Worm (Caenorhabditis elegans): ENCODE results near the gene F53F8.3.

F53F8.3 gene

DNA sequence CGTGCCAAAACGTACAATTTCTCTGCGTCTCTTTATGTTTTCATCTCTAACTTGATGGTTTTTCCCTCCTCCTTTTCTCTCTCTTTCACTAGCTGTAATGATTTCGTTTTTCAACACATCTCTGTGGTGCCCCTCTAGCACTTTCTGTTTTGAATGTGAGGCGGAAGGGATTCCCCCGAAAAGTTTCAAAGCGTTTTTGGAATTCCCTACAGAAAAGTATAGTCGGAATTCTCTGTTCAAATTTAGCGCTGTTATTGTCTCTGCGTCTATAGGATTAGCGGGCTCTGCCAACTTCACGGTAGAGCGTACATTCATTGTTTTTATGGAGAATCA is 23.6 kb upstream of the F53F8.3 start (continued):
- TF ChIP-seq mdl-1 (tag; optimal IDR thresholded peaks at IDR 0.05): peak; percentile 40 to 85
- TF ChIP-seq aha-1 (tag): no peak
- TF ChIP-seq pha-4 (GFP tag; IDR thresholded peaks at IDR 0.05): no peak
- TF ChIP-seq pha-4 (tag; optimal IDR thresholded peaks at IDR 0.05): no peak
- 0 out of 2 replicates have a peak, but pooled peaks have one; percentile 40 for TF ChIP-seq ctbp-1 (GFP tag; IDR thresholded peaks at IDR 0.05)
- no peak for TF ChIP-seq daf-12 (tag; optimal IDR thresholded peaks at IDR 0.05)
- TF ChIP-seq dve-1 (tag; optimal IDR thresholded peaks at IDR 0.05; ENCODE audit: insufficient read depth): peak; percentile 7
- no peak for TF ChIP-seq F10B5.3 (tag; optimal IDR thresholded peaks at IDR 0.05)
- no peak for TF ChIP-seq lir-3 (tag; optimal IDR thresholded peaks at IDR 0.05)
- 0 out of 2 replicates have a peak, but pooled peaks have one; percentile 28 for TF ChIP-seq lin-1 (GFP tag; IDR thresholded peaks at IDR 0.05)

DNA sequence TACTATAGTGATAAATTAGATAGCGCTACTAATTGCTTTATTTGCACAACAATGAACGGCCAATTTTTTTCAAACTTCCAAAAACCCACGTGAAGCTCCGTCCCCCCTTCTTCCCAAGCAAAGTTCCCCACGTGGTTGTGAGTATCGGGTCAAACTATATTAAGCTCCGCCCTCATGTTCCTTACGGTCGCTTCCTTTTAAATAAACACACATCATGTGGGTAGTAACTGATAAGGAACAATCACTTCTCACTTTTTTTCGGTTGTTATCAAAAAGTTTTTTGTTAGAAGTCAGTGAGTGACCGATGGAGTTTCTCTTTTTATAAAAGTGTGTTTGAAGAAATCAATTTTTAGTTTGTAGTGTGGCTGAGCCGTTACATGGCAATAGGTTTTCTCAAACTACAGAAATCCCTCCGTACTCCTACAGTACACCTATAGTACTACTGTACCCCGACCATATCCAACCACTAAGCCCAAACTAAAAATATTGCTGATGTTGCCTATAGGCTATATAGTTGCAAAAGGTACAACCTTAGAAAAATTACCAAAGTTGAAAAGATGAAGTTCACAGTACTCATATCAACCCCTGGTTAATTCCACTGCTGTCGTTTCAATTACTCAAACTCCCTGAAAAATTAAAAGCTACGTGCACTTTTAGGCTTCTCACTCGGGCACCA is 23.1 kb upstream of the F53F8.3 start:
- TF ChIP-seq T20F7.1 (GFP tag; optimal IDR thresholded peaks at IDR 0.05): peak; percentile 56
- no peak for TF ChIP-seq F49E8.2 (tag; optimal IDR thresholded peaks at IDR 0.05; ENCODE audit: borderline replicate concordance)
- peak; percentile 73 for TF ChIP-seq nhr-77 (tag; optimal IDR thresholded peaks at IDR 0.05)
- no peak for TF ChIP-seq Y48G9A.11 (GFP tag; IDR thresholded peaks at IDR 0.05)
- peak in 1 of 2 experiments; percentile 36 for TF ChIP-seq daf-16 (GFP tag; optimal IDR thresholded peaks at IDR 0.05)
- TF ChIP-seq daf-16 (tag; optimal IDR thresholded peaks at IDR 0.05): peak; percentile 96
- no peak for TF ChIP-seq lin-15B (tag; optimal IDR thresholded peaks at IDR 0.05)
- TF ChIP-seq snpc-1.2 (GFP tag; IDR thresholded peaks at IDR 0.05): no peak
- TF ChIP-seq pqm-1 (tag; optimal IDR thresholded peaks at IDR 0.05): peak; percentile 91
- no peak for TF ChIP-seq snpc-4 (tag; optimal IDR thresholded peaks at IDR 0.05)
- TF ChIP-seq ama-1 (optimal IDR thresholded peaks at IDR 0.05): no peak
- TF ChIP-seq saeg-2 (GFP tag; IDR thresholded peaks at IDR 0.05): no peak
- peak; percentile 11 for TF ChIP-seq dpl-1 (GFP tag; optimal IDR thresholded peaks at IDR 0.05)
- TF ChIP-seq nhr-11 (tag; optimal IDR thresholded peaks at IDR 0.05): no peak
- TF ChIP-seq lir-3 (tag; optimal IDR thresholded peaks at IDR 0.05): no peak
- TF ChIP-seq nhr-6 (tag; optimal IDR thresholded peaks at IDR 0.05): peak; percentile 1
- TF ChIP-seq cey-2 (tag; optimal IDR thresholded peaks at IDR 0.05; ENCODE audit: borderline replicate concordance, insufficient read depth): peak; percentile 88
- TF ChIP-seq hlh-11 (tag; optimal IDR thresholded peaks at IDR 0.05): peak; percentile 90
- 0 out of 2 replicates have a peak, but pooled peaks have one; percentile 12 for TF ChIP-seq ctbp-1 (GFP tag; IDR thresholded peaks at IDR 0.05)
- TF ChIP-seq R02D3.7 (tag; optimal IDR thresholded peaks at IDR 0.05): no peak
- TF ChIP-seq ceh-44 (GFP tag; IDR thresholded peaks at IDR 0.05): no peak
- no peak for TF ChIP-seq F37D6.2 (tag; optimal IDR thresholded peaks at IDR 0.05)
- TF ChIP-seq tra-1 (GFP tag; IDR thresholded peaks at IDR 0.05): peak; percentile 55; the same call in 1 of the 2 replicates
- peak; percentile 67; the same call in 1 of the 2 replicates for TF ChIP-seq mxl-2 (GFP tag; conservative IDR thresholded peaks at IDR 0.05)
- TF ChIP-seq hif-1 (tag; optimal IDR thresholded peaks at IDR 0.05): peak in 1 of 2 experiments; percentile 56
- peak in 1 of 2 experiments; percentile 96 for TF ChIP-seq unc-62 (GFP tag; optimal IDR thresholded peaks at IDR 0.05 in 1 of 2)
- TF ChIP-seq unc-62 (tag; optimal IDR thresholded peaks at IDR 0.05): no peak
- no peak for TF ChIP-seq ceh-28 (tag; optimal IDR thresholded peaks at IDR 0.05)
- no peak for TF ChIP-seq ztf-7 (tag; optimal IDR thresholded peaks at IDR 0.05)
- peak; percentile 71; the same call in 1 of the 2 replicates for TF ChIP-seq ceh-20 (GFP tag; IDR thresholded peaks at IDR 0.05)
- peak; percentile 78 for TF ChIP-seq nhr-10 (tag; optimal IDR thresholded peaks at IDR 0.05)
- TF ChIP-seq mdl-1 (tag; optimal IDR thresholded peaks at IDR 0.05): peak; percentile 50 to 91
- TF ChIP-seq gei-8 (GFP tag; optimal IDR thresholded peaks at IDR 0.05): no peak
- TF ChIP-seq dmd-8 (GFP tag; IDR thresholded peaks at IDR 0.05): no peak
- TF ChIP-seq spr-1 (tag; optimal IDR thresholded peaks at IDR 0.05): no peak
- peak; percentile 60 for TF ChIP-seq mxl-3 (GFP tag; optimal IDR thresholded peaks at IDR 0.05)
- no peak for TF ChIP-seq vab-7 (GFP tag; IDR thresholded peaks at IDR 0.05)
- peak; percentile 92 for TF ChIP-seq hlh-30 (tag; optimal IDR thresholded peaks at IDR 0.05; ENCODE audit: insufficient read depth)
- TF ChIP-seq nhr-102 (tag; optimal IDR thresholded peaks at IDR 0.05): peak; percentile 59
- TF ChIP-seq mep-1 (tag; optimal IDR thresholded peaks at IDR 0.05): peak; percentile 32
- peak; percentile 65 for TF ChIP-seq php-3 (GFP tag; IDR thresholded peaks at IDR 0.05)
- 0 out of 2 replicates have a peak, but pooled peaks have one; percentile 40 for TF ChIP-seq pha-4 (GFP tag; IDR thresholded peaks at IDR 0.05)
- TF ChIP-seq pha-4 (tag; optimal IDR thresholded peaks at IDR 0.05): no peak

Measured in whole organism, L4 larva.